Fruit fly (Drosophila melanogaster) whole organism, prepupa: ENCODE results near the gene CG43072.

Source experiments
- Blimp-1 ChIP-seq: fragments of 200-800 bp; sonication (Bioruptor generic); optimal IDR thresholded peaks from 3 replicates; lab custom pipeline; 2017; ENCODE audit warnings: missing biosample characterization, missing genetic modification characterization, mild to moderate bottlenecking, moderate library complexity, missing genetic modification reagents
- CG11294 ChIP-seq: fragments of 200-800 bp; sonication (Bioruptor generic); IDR thresholded peaks from 2 replicates; pipeline ENCODE4 v1.3.6; 2022; ENCODE audit warnings: missing biosample characterization, missing genetic modification characterization
- CG15336 ChIP-seq: fragments of 200-800 bp; sonication (Bioruptor generic); IDR thresholded peaks from 2 replicates; pipeline ENCODE4 v1.3.6; 2022; ENCODE audit warnings: missing biosample characterization, missing genetic modification characterization
- CG1621 ChIP-seq: fragments of 200-800 bp; sonication (Bioruptor generic); optimal IDR thresholded peaks from 3 replicates; lab custom pipeline; 2018; ENCODE audit warnings: missing biosample characterization, mild to moderate bottlenecking, missing genetic modification characterization
- CG3032 ChIP-seq: fragments of 200-800 bp; optimal IDR thresholded peaks from 2 replicates; lab custom pipeline; 2019; ENCODE audit warnings: missing biosample characterization, mild to moderate bottlenecking, missing genetic modification characterization, moderate library complexity
- CG31627 ChIP-seq: fragments of 200-800 bp; sonication (Bioruptor generic); optimal IDR thresholded peaks from 3 replicates; lab custom pipeline; 2016; ENCODE audit warnings: missing biosample characterization, missing genetic modification characterization
- CG32006 ChIP-seq: fragments of 200-800 bp; sonication (Bioruptor generic); optimal IDR thresholded peaks from 3 replicates; lab custom pipeline; 2017; ENCODE audit warnings: missing biosample characterization, mild to moderate bottlenecking, missing genetic modification characterization
- CG3919 ChIP-seq: fragments of 200-800 bp; sonication (Bioruptor generic); optimal IDR thresholded peaks from 3 replicates; lab custom pipeline; 2016; ENCODE audit warnings: missing biosample characterization, missing genetic modification characterization
- CG4318 ChIP-seq: fragments of 200-800 bp; sonication (Bioruptor generic); optimal IDR thresholded peaks from 3 replicates; lab custom pipeline; 2017; ENCODE audit warnings: missing biosample characterization, mild to moderate bottlenecking, missing genetic modification characterization
- CG6163 ChIP-seq: fragments of 200-800 bp; sonication (Bioruptor generic); IDR thresholded peaks from 3 replicates; pipeline ENCODE4 v1.3.6; 2022; ENCODE audit warnings: missing biosample characterization, missing genetic modification characterization
- CG6276 ChIP-seq: fragments of 200-800 bp; sonication (Bioruptor generic); optimal IDR thresholded peaks from 2 replicates; lab custom pipeline; 2017; ENCODE audit warnings: missing biosample characterization, mild to moderate bottlenecking, missing genetic modification characterization
- CG6808 ChIP-seq: fragments of 200-800 bp; sonication (Bioruptor generic); optimal IDR thresholded peaks from 3 replicates; lab custom pipeline; 2017; ENCODE audit warnings: missing biosample characterization, missing genetic modification characterization, mild to moderate bottlenecking, moderate library complexity, missing genetic modification reagents
- CG6854 ChIP-seq: fragments of 200-800 bp; sonication (Bioruptor generic); optimal IDR thresholded peaks from 2 replicates; lab custom pipeline; 2017; ENCODE audit warnings: missing biosample characterization, mild to moderate bottlenecking, missing genetic modification characterization
- CG8119 ChIP-seq: fragments of 200-800 bp; sonication (Bioruptor generic); IDR thresholded peaks from 3 replicates; pipeline ENCODE4 v1.3.6; 2022; ENCODE audit warnings: missing biosample characterization, missing genetic modification characterization
- CG8319 ChIP-seq: fragments of 200-800 bp; sonication (Bioruptor generic); optimal IDR thresholded peaks from 3 replicates; lab custom pipeline; 2016; ENCODE audit warnings: missing biosample characterization, missing genetic modification characterization
- CG8632 ChIP-seq: fragments of 200-800 bp; sonication (Bioruptor generic); optimal IDR thresholded peaks from 3 replicates; lab custom pipeline; 2016; ENCODE audit warnings: missing biosample characterization, missing genetic modification characterization
- CG9139 ChIP-seq: fragments of 200-800 bp; sonication (Bioruptor generic); optimal IDR thresholded peaks from 3 replicates; lab custom pipeline; 2017; ENCODE audit warnings: missing biosample characterization, mild to moderate bottlenecking, missing genetic modification characterization
- Eip75B ChIP-seq: fragments of 200-800 bp; sonication (Bioruptor generic); optimal IDR thresholded peaks from 3 replicates; lab custom pipeline; 2016; ENCODE audit warnings: missing biosample characterization, missing genetic modification characterization
- Eip78C ChIP-seq: fragments of 200-800 bp; sonication (Bioruptor generic); peaks from one replicate; lab custom pipeline; 2016; ENCODE audit warnings: missing biosample characterization, missing genetic modification characterization
- Eip93F ChIP-seq: fragments of 200-800 bp; sonication (Bioruptor generic); optimal IDR thresholded peaks from 2 replicates; lab custom pipeline; 2016; ENCODE audit warnings: missing biosample characterization, mild to moderate bottlenecking, missing genetic modification characterization
- Ets96B ChIP-seq: fragments of 200-800 bp; optimal IDR thresholded peaks from 2 replicates; lab custom pipeline; 2019; ENCODE audit warnings: missing biosample characterization, mild to moderate bottlenecking, missing genetic modification characterization, moderate library complexity
- Hr39 ChIP-seq: fragments of 200-800 bp; sonication (Bioruptor generic); optimal IDR thresholded peaks from 2 replicates; lab custom pipeline; 2016; ENCODE audit warnings: missing biosample characterization, missing genetic modification characterization
- Hr4 ChIP-seq: fragments of 200-800 bp; sonication (Bioruptor generic); optimal IDR thresholded peaks from 3 replicates; lab custom pipeline; 2016; ENCODE audit warnings: missing biosample characterization, missing genetic modification characterization
- Lpt ChIP-seq: fragments of 200-800 bp; sonication (Bioruptor generic); optimal IDR thresholded peaks from 3 replicates; lab custom pipeline; 2016; ENCODE audit warnings: missing biosample characterization, missing genetic modification characterization
- Met ChIP-seq: fragments of 200-800 bp; sonication (Bioruptor generic); optimal IDR thresholded peaks from 3 replicates; lab custom pipeline; 2016; ENCODE audit warnings: missing biosample characterization, missing genetic modification characterization
- OdsH ChIP-seq: fragments of 200-800 bp; sonication (Bioruptor generic); optimal IDR thresholded peaks from 3 replicates; lab custom pipeline; 2016; ENCODE audit warnings: missing biosample characterization, missing genetic modification characterization
- Smox ChIP-seq: fragments of 200-800 bp; sonication (Bioruptor generic); optimal IDR thresholded peaks from 3 replicates; lab custom pipeline; 2016; ENCODE audit warnings: missing biosample characterization, missing genetic modification characterization
- Sox15 ChIP-seq: fragments of 200-800 bp; sonication (Bioruptor generic); optimal IDR thresholded peaks from 3 replicates; lab custom pipeline; 2016; ENCODE audit warnings: missing biosample characterization, missing genetic modification characterization
- acj6 ChIP-seq: fragments of 200-800 bp; sonication (Bioruptor generic); optimal IDR thresholded peaks from 3 replicates; lab custom pipeline; 2016; ENCODE audit warnings: missing biosample characterization, missing genetic modification characterization
- dac ChIP-seq: fragments of 200-800 bp; sonication (Bioruptor generic); optimal IDR thresholded peaks from 2 replicates; lab custom pipeline; 2017; ENCODE audit warnings: missing biosample characterization, mild to moderate bottlenecking, missing genetic modification characterization
- dsx ChIP-seq: fragments of 200-800 bp; optimal IDR thresholded peaks from 3 replicates; lab custom pipeline; 2019; ENCODE audit warnings: missing biosample characterization, mild to moderate bottlenecking, missing genetic modification characterization, moderate library complexity; ENCODE audit not compliant: poor library complexity, severe bottlenecking
- eg ChIP-seq: fragments of 200-800 bp; sonication (Bioruptor generic); IDR thresholded peaks from 3 replicates; pipeline ENCODE4 v1.3.6; 2022; ENCODE audit warnings: missing biosample characterization, missing genetic modification characterization
- esn ChIP-seq: fragments of 200-800 bp; sonication (Bioruptor generic); optimal IDR thresholded peaks from 2 replicates; lab custom pipeline; 2016; ENCODE audit warnings: missing biosample characterization, mild to moderate bottlenecking, missing genetic modification characterization, moderate library complexity
- fd85E ChIP-seq: fragments of 200-800 bp; sonication (Bioruptor generic); optimal IDR thresholded peaks from 3 replicates; lab custom pipeline; 2016; ENCODE audit warnings: missing biosample characterization, missing genetic modification characterization
- fkh ChIP-seq: fragments of 200-800 bp; sonication (Bioruptor generic); optimal IDR thresholded peaks from 3 replicates; lab custom pipeline; 2017; ENCODE audit warnings: missing biosample characterization, mild to moderate bottlenecking, missing genetic modification characterization, moderate library complexity
- lz ChIP-seq: fragments of 200-800 bp; sonication (Bioruptor generic); optimal IDR thresholded peaks from 3 replicates; lab custom pipeline; 2016; ENCODE audit warnings: missing biosample characterization, missing genetic modification characterization
- net ChIP-seq: fragments of 200-800 bp; sonication (Bioruptor generic); optimal IDR thresholded peaks from 3 replicates; lab custom pipeline; 2016; ENCODE audit warnings: missing biosample characterization, missing genetic modification characterization
- salr ChIP-seq, 2 experiments: fragments of 200-800 bp; sonication (Bioruptor generic); optimal IDR thresholded peaks; 3 replicates each; lab custom pipeline; 2016 to 2018; ENCODE audit warnings: missing biosample characterization in 2 of 2, missing genetic modification characterization in 2 of 2, mild to moderate bottlenecking in 1 of 2
- spab ChIP-seq: fragments of 200-800 bp; sonication (Bioruptor generic); optimal IDR thresholded peaks from 2 replicates; lab custom pipeline; 2017; ENCODE audit warnings: missing biosample characterization, mild to moderate bottlenecking, missing genetic modification characterization, missing genetic modification reagents
- ss ChIP-seq, 2 experiments: fragments of 200-800 bp; sonication (Bioruptor generic); optimal IDR thresholded peaks; 2 replicates in 1 of 2; 3 replicates in 1 of 2; lab custom pipeline; 2017 to 2018; ENCODE audit warnings: mild to moderate bottlenecking in 2 of 2, missing biosample characterization in 2 of 2, missing genetic modification characterization in 2 of 2, moderate library complexity in 1 of 2
- svp ChIP-seq: fragments of 200-800 bp; sonication (Bioruptor generic); peaks from one replicate; lab custom pipeline; 2016; ENCODE audit warnings: missing biosample characterization, missing genetic modification characterization
- topi ChIP-seq: fragments of 200-800 bp; sonication (Bioruptor generic); optimal IDR thresholded peaks from 3 replicates; lab custom pipeline; 2016; ENCODE audit warnings: missing biosample characterization, missing genetic modification characterization

CG43072 gene

DNA sequence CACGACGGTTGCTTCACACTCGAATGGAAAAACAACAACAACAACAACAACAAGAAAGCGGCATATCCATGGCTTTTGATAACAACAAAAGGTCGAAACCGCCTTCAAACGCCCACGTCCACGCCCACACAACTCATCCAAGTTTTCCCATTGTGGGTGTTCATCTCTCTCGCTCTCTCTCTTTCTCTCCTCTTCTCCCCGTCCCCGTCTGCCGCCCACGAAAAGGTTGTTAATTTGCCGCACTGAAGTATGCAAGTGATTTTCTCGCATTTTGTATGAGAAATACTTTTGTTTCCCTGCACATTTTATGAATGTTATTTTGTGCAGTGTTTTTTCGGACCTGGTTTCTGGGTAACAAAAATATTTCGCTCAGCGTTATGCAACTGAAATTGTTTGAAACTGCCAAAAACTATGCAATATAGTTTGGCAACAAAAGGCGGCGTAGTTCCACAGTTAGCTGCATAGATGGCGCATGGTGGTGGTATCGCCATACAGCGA lies 16.2 kb upstream of the CG43072 start (continued):
- TF ChIP-seq eg (GFP tag; lab: Robert Waterston, UW) (no peak; the same call in 2 of the 3 replicates), Hr4 (GFP tag; lab: Kevin White, UChicago) (no peak), dac (GFP tag; lab: Kevin White, UChicago) (no peak), lz (GFP tag; lab: Kevin White, UChicago) (peak; percentile 34), esn (GFP tag; lab: Kevin White, UChicago) (peak; percentile 39), acj6 (GFP tag; lab: Kevin White, UChicago) (no peak), Blimp-1 (GFP tag; lab: Kevin White, UChicago) (no peak), CG1621 (tag; lab: Kevin White, UChicago) (no peak), CG3919 (GFP tag; lab: Kevin White, UChicago) (peak; percentile 54), Sox15 (GFP tag; lab: Kevin White, UChicago) (no peak), CG31627 (peak; percentile 34), CG8319 (GFP tag; lab: Kevin White, UChicago) (no peak), net (GFP tag; lab: Kevin White, UChicago) (peak; percentile 56), Met (GFP tag; lab: Kevin White, UChicago) (peak; percentile 23), Eip75B (GFP tag; lab: Kevin White, UChicago) (peak; percentile 46), CG32006 (GFP tag; lab: Kevin White, UChicago) (no peak), CG15336 (GFP tag; lab: Robert Waterston, UW) (peak; percentile 45; the same call in 1 of the 2 replicates), svp (peak; percentile 50)

DNA sequence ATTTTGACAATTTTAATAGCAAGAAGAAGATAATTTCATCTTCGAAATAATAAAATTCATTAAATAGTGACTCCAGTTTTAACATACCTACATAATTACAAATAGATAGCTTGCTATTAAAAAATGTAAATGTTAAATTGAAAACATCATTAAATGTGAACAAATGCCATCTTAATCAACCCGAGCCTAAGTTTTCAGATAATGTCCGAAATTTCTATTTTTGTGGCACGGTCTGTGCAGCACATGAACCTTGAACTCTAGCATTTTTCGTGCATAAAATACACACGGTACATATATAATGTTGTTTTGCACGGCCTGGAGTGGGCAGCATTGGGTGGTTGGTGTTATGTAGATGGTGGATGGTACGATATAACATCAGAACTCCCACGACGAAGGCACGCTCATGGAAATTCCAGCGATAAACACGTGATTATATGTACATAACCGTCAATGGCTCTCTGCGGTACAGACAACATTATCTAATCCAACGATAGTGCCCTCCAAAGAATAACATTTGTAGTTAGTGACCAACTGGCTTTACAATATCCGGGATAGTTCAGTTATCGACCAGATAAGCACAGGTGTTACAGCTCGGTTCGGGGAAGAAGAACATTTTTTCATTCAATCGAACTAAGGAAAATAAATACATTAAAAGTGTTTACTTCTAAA lies 15.4 kb upstream of the CG43072 start:
- TF ChIP-seq spab (GFP tag; lab: Kevin White, UChicago) (no peak), CG6276 (GFP tag; lab: Kevin White, UChicago) (peak; percentile 51)
- TF ChIP-seq, all 60 proteins: peak for 1

DNA sequence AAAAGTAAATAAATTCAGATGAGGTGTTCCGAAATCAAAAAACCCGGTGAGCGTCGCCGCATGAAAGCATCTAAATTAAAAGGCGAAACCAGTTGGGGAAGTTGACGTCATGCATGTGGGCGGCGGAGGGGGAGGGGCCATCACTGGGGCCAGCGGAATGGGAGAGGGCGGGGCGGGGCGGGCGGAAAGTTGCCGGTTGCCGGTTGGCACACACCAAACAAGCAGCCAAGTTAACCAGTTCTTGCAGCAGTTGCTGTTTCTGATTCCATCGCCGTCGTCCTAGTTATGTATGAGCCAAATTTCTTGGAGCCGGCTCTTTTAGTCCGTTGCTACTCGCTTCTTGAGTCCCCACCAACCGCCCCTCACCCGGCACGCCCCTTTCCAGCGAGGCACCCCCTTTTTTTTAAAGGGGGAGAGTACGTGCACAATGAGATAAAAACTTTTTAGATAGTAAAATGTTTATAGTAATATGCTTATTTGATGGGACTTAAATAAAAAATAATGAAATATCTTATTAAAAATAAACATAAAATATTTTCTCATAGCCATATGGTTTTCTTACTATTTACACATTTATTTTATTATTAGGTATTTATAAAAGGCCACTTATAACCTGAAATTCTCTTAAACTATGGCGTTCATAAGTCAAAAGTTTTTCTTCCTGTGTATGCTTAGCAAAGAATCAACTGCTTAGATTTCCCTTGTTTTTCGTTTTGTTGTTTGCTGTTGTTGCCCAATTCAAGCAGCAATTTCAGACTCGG lies 13.3 kb upstream of the CG43072 start:
- TF ChIP-seq eg (GFP tag; lab: Robert Waterston, UW) (peak; percentile 30; the same call in 2 of the 3 replicates), CG6808 (GFP tag; lab: Kevin White, UChicago) (no peak), Ets96B (peak; percentile 43), CG4318 (GFP tag; lab: Kevin White, UChicago) (peak; percentile 26), Eip93F (GFP tag; lab: Kevin White, UChicago) (no peak), acj6 (GFP tag; lab: Kevin White, UChicago) (peak; percentile 13), CG8119 (GFP tag; lab: Robert Waterston, UW) (peak; percentile 34; the same call in 1 of the 3 replicates), lz (GFP tag; lab: Kevin White, UChicago) (no peak), CG32006 (GFP tag; lab: Kevin White, UChicago) (peak; percentile 58), CG8632 (GFP tag; lab: Kevin White, UChicago) (peak; percentile 29), CG6854 (peak; percentile 54), CG11294 (no peak), net (GFP tag; lab: Kevin White, UChicago) (no peak), Smox (no peak), CG9139 (GFP tag; lab: Kevin White, UChicago) (no peak), ss (GFP tag; optimal IDR thresholded peaks at IDR 0.05; lab: Kevin White, UChicago) (peak in 1 of 2 experiments; percentile 14), topi (no peak), Eip78C (GFP tag; lab: Kevin White, UChicago) (peak; percentile 75), dsx (GFP tag; lab: Kevin White, UChicago) (peak; percentile 38), Blimp-1 (GFP tag; lab: Kevin White, UChicago) (no peak), CG1621 (tag; lab: Kevin White, UChicago) (no peak), CG8319 (GFP tag; lab: Kevin White, UChicago) (no peak), fkh (GFP tag; lab: Kevin White, UChicago) (no peak), CG15336 (GFP tag; lab: Robert Waterston, UW) (peak; percentile 51), Hr39 (no peak), fd85E (GFP tag; lab: Kevin White, UChicago) (no peak), Lpt (GFP tag; lab: Kevin White, UChicago) (peak; percentile 54), CG3919 (GFP tag; lab: Kevin White, UChicago) (peak; percentile 33), salr (GFP tag; optimal IDR thresholded peaks at IDR 0.05; lab: Kevin White, UChicago) (peak in 1 of 2 experiments; percentile 21), dac (GFP tag; lab: Kevin White, UChicago) (no peak), OdsH (peak; percentile 23), CG31627 (no peak), CG6163 (GFP tag; lab: Robert Waterston, UW) (no peak), Sox15 (GFP tag; lab: Kevin White, UChicago) (no peak), CG3032 (tag; lab: Kevin White, UChicago) (peak; percentile 56)
